Fruit fly (Drosophila melanogaster): Measurements from ENCODE around the gene HP1e.

dm6 chr3R:9340425-9341188 is 19.0 kb downstream of the HP1e start:
- peak; percentile 80 for TF ChIP-seq CG12768 (GFP tag; optimal IDR thresholded peaks at IDR 0.05)
- TF ChIP-seq ovo (GFP tag; optimal IDR thresholded peaks at IDR 0.05) = peak; percentile 14
